Fruit fly (Drosophila melanogaster): ENCODE results near the gene CG12236.

Gene CG12236

DNA sequence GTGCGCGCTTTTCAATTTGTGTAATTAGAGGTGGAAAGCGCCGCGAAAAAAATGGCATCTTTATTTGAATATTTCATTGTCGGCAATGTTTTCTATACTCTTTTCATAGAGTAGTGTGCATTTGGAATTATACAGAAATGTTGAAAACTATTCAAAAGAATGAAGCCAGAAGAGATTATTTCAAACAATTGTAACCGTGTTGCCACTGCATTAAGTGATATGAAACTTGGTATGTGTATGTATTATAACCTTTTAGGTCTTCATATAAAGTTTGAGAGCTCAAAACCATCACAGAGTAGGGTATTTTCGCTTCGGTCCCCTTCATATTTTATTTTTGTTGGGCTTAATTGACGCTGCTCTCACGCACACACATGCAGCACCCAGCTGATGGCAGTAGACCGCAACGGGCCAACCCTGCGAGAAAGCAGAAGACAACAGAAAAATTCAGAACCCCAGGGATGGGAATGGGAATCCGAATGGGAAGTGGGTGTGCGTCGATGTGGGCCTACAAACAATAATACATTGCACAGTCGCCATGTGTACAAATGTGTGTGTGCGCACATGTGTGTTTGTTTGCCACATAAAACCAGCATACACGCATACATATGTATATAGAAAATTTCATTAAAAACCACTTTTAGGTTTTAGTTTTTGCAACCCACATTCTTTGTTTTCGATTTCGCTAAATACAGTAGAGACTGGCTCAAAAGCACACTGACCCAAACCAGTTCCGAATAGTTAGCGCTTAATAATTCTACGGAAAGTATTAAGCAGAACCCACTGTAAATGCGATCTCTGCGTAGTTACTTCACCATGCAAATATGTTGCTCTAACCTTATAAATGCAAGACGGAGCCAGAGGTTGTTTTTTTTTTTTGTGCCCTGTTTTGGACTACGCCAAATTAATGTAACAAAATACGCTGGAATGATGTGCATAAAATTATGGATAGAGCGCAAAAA lies 13.1 kb upstream of the CG12236 start (continued):
- TF ChIP-seq CG14710 (tag; optimal IDR thresholded peaks at IDR 0.05) (peak; percentile 15), stwl (tag; optimal IDR thresholded peaks at IDR 0.05) (peak; percentile 1), jigr1 (GFP tag; IDR thresholded peaks at IDR 0.05) (no peak), Rfx (GFP tag; IDR thresholded peaks at IDR 0.05) (no peak), Doc2 (GFP tag; IDR thresholded peaks at IDR 0.05) (no peak), Blimp-1 (GFP tag; optimal IDR thresholded peaks at IDR 0.05) (peak; percentile 17), E2f1 (GFP tag; IDR thresholded peaks at IDR 0.05) (no peak), CG1602 (GFP tag; optimal IDR thresholded peaks at IDR 0.05) (peak; percentile 9), CG3281 (GFP tag; optimal IDR thresholded peaks at IDR 0.05) (no peak)

DNA sequence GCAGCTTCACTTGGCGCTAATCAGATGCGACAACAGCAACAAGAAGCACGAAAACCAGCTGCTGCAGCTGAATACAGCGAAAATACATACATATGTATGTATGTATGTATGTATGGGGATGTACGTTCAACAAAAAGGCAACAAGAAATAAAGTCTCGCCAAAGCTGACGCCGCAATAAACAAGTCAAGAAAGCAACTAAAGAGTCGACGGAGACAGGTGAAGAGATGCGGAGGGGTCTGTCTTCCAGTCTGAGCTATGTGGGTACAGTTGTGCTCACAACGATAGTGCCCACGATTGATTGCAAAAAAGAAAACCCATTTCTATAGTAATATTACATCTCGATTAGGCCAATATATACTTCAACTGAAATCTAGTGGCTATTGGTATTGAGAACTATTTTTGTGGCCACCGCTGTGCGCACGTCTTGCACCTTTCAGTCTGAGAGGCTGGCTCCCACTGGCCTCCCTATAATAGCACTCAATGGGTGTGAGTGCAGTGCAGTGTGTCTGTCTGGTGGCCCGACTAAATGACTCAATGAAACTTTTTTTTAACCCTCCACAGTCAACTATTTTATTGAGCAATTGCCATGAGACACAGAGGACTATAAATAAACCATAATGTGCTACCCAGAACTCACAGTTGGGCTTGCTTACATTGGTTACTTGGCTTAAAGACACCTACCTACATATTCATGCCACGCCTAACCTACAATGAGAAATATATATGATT lies 11.9 kb upstream of the CG12236 start:
- TF ChIP-seq grau (tag; optimal IDR thresholded peaks at IDR 0.05) (peak; percentile 79), Mad (GFP tag; optimal IDR thresholded peaks at IDR 0.05) (peak; percentile 69), knrl (GFP tag; IDR thresholded peaks at IDR 0.05; ENCODE audit: partially characterized antibody) (no peak), Hr3 (GFP tag; optimal IDR thresholded peaks at IDR 0.05) (peak; percentile 87), CG14441 (GFP tag; IDR thresholded peaks at IDR 0.05) (peak; percentile 86), CG9215 (GFP tag; IDR thresholded peaks at IDR 0.05) (peak; percentile 67), CG3847 (GFP tag; IDR thresholded peaks at IDR 0.05) (peak; percentile 76), nerfin-1 (tag; optimal IDR thresholded peaks at IDR 0.05) (peak; percentile 81), Nf-YC (tag; optimal IDR thresholded peaks at IDR 0.05) (peak; percentile 48), ac (GFP tag; optimal IDR thresholded peaks at IDR 0.05) (peak; percentile 61), CG15073 (GFP tag; optimal IDR thresholded peaks at IDR 0.05) (peak; percentile 63), tgo (GFP tag; IDR thresholded peaks at IDR 0.05) (peak; percentile 88), NFAT (GFP tag; IDR thresholded peaks at IDR 0.05) (peak; percentile 69), ems (GFP tag; optimal IDR thresholded peaks at IDR 0.05) (peak; percentile 88), ewg (GFP tag; optimal IDR thresholded peaks at IDR 0.05) (peak; percentile 88), CG12219 (GFP tag; optimal IDR thresholded peaks at IDR 0.05) (peak; percentile 90), CG10979 (tag; optimal IDR thresholded peaks at IDR 0.05) (peak; percentile 92), Rfx (GFP tag; IDR thresholded peaks at IDR 0.05) (peak; percentile 83), dati (GFP tag; IDR thresholded peaks at IDR 0.05) (peak; percentile 94), CG4424 (GFP tag; optimal IDR thresholded peaks at IDR 0.05) (peak; percentile 92), CG3995 (GFP tag; optimal IDR thresholded peaks at IDR 0.05) (peak; percentile 23), tna (GFP tag; IDR thresholded peaks at IDR 0.05; ENCODE audit: partially characterized antibody) (no peak), pros (GFP tag; optimal IDR thresholded peaks at IDR 0.05) (no peak), Bteb2 (GFP tag; optimal IDR thresholded peaks at IDR 0.05) (peak; percentile 77), CG34376 (GFP tag; optimal IDR thresholded peaks at IDR 0.05) (no peak), Sry-β (GFP tag; optimal IDR thresholded peaks at IDR 0.05) (peak; percentile 32), tll (GFP tag; optimal IDR thresholded peaks at IDR 0.05) (no peak), CG17328 (GFP tag; IDR thresholded peaks at IDR 0.05) (peak; percentile 94), CG11560 (tag; IDR thresholded peaks at IDR 0.05) (peak; percentile 80), B-H2 (GFP tag; optimal IDR thresholded peaks at IDR 0.05) (no peak), peb (GFP tag; IDR thresholded peaks at IDR 0.05) (peak; percentile 91), CG9876 (GFP tag; optimal IDR thresholded peaks at IDR 0.05) (peak; percentile 70), TFAM (GFP tag; optimal IDR thresholded peaks at IDR 0.05) (peak; percentile 64), Nf-YB (GFP tag; optimal IDR thresholded peaks at IDR 0.05) (peak; percentile 57), sd (tag; optimal IDR thresholded peaks at IDR 0.05) (peak; percentile 67), Ptx1 (GFP tag; IDR thresholded peaks at IDR 0.05) (peak; percentile 92), ara (GFP tag; IDR thresholded peaks at IDR 0.05) (peak; percentile 96), Lhr (GFP tag; optimal IDR thresholded peaks at IDR 0.05) (peak; percentile 80)

All from whole organism, embryonic.